Worm (Caenorhabditis elegans): ENCODE results near the gene F42A9.3.

DNA sequence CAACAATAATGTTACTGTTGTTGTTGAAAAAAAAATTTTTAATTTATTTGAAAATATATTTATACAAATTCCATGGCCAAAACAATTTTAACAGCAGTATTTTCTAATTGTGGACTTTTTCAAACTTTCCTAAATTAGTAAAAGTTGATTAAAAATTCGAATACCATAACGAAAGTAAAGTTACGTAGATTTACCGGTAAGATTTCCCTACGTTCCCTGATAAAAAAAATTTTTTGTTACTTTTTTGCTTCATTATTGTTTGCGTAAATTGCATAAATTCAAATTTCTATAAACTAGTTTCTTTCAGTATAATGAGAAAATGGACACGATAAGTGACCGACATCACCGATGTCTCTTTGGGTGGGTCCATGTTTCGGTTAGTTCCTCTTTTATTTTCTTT lies 8.1 kb upstream of the F42A9.3 start, which contains the start of gene F42A9.6:
- TF ChIP-seq lin-13 (GFP tag; optimal IDR thresholded peaks at IDR 0.05), result no peak
- TF ChIP-seq ama-1 (optimal IDR thresholded peaks at IDR 0.05), result no peak
- TF ChIP-seq snpc-4 (tag; optimal IDR thresholded peaks at IDR 0.05), result no peak
- no peak for TF ChIP-seq ceh-16 (tag; optimal IDR thresholded peaks at IDR 0.05)

All from whole organism, L2 larva.